Worm (Caenorhabditis elegans) whole organism, L1 larva: ENCODE measurements around the gene col-139.

ENCODE experiments used
- C34B4.2 ChIP-seq: sonication (generic microtip); optimal IDR thresholded peaks from 2 replicates; lab custom pipeline; 2017; ENCODE audit warnings: mild to moderate bottlenecking, missing genetic modification characterization, missing compliant biosample characterization
- blmp-1 ChIP-seq: fragments of 150-350 bp; optimal IDR thresholded peaks from 2 replicates; lab custom pipeline; 2014; ENCODE audit warnings: missing biosample characterization, missing genetic modification characterization
- ceh-63 ChIP-seq: fragments of 200-800 bp; sonication (Bioruptor generic); optimal IDR thresholded peaks from 2 replicates; lab custom pipeline; 2018; ENCODE audit warnings: mild to moderate bottlenecking, missing genetic modification characterization, missing compliant biosample characterization
- ces-1 ChIP-seq: fragments of 150-350 bp; optimal IDR thresholded peaks from 2 replicates; lab custom pipeline; 2014; ENCODE audit warnings: missing biosample characterization, missing genetic modification reagents, missing genetic modification characterization
- dpl-1 ChIP-seq, 3 experiments: fragments of 150-350 bp in 2 of 3; sonication (generic microtip) in 1 of 3; optimal IDR thresholded peaks; 2 replicates each; lab custom pipeline; 2014 to 2017; ENCODE audit warnings: missing biosample characterization in 3 of 3, missing genetic modification characterization in 3 of 3, missing genetic modification reagents in 3 of 3
- efl-1 ChIP-seq, 4 experiments: fragments of 150-350 bp; optimal IDR thresholded peaks in 3 of 4; peaks in 1 of 4; 1 replicate in 1 of 4; 2 replicates in 3 of 4; lab custom pipeline; 2014; ENCODE audit warnings: missing biosample characterization in 2 of 4, missing genetic modification characterization in 2 of 4, missing genetic modification reagents in 2 of 4
- elt-2 ChIP-seq: sonication (generic microtip); optimal IDR thresholded peaks from 2 replicates; lab custom pipeline; 2016; ENCODE audit warnings: missing genetic modification characterization, mild to moderate bottlenecking, inconsistent platforms, missing compliant biosample characterization, missing genetic modification reagents
- elt-3 ChIP-seq, 6 experiments: fragments of 150-350 bp in 1 of 6; sonication (generic microtip); optimal IDR thresholded peaks; 2 replicates each; lab custom pipeline; 2017 to 2018; ENCODE audit warnings: missing biosample characterization in 6 of 6, missing genetic modification characterization in 6 of 6, inconsistent platforms in 1 of 6
- ets-5 ChIP-seq: fragments of 200-800 bp; sonication (Bioruptor generic); IDR thresholded peaks from 2 replicates; pipeline ENCODE4 v1.3.6; 2022; ENCODE audit warnings: missing genetic modification characterization, missing compliant biosample characterization
- fkh-10 ChIP-seq: sonication (generic microtip); optimal IDR thresholded peaks from 2 replicates; lab custom pipeline; 2017; ENCODE audit warnings: missing biosample characterization, missing genetic modification reagents, missing genetic modification characterization
- fos-1 ChIP-seq: fragments of 150-350 bp; optimal IDR thresholded peaks from 2 replicates; lab custom pipeline; 2014; ENCODE audit warnings: missing biosample characterization, missing genetic modification characterization
- hpl-2 ChIP-seq: fragments of 150-350 bp; optimal IDR thresholded peaks from 2 replicates; lab custom pipeline; 2014; ENCODE audit warnings: missing biosample characterization, missing genetic modification reagents, missing genetic modification characterization
- irx-1 ChIP-seq: sonication (generic microtip); optimal IDR thresholded peaks from 2 replicates; lab custom pipeline; 2016; ENCODE audit warnings: missing genetic modification characterization, missing compliant biosample characterization
- isw-1 ChIP-seq: fragments of 200-800 bp; sonication (Bioruptor generic); IDR thresholded peaks from 2 replicates; pipeline ENCODE4 v1.3.6; 2022; ENCODE audit warnings: missing genetic modification characterization, missing compliant biosample characterization
- jun-1 ChIP-seq: fragments of 150-350 bp; optimal IDR thresholded peaks from 2 replicates; lab custom pipeline; 2014; ENCODE audit warnings: missing biosample characterization, missing genetic modification reagents, missing genetic modification characterization
- lin-13 ChIP-seq: fragments of 150-350 bp; optimal IDR thresholded peaks from 2 replicates; lab custom pipeline; 2014; ENCODE audit warnings: missing biosample characterization, missing genetic modification reagents, missing genetic modification characterization
- lin-14 ChIP-seq: fragments of 200-800 bp; sonication (Bioruptor generic); optimal IDR thresholded peaks from 2 replicates; lab custom pipeline; 2018; ENCODE audit warnings: mild to moderate bottlenecking, missing genetic modification characterization, moderate library complexity, missing compliant biosample characterization
- lsy-2 ChIP-seq, 2 experiments: fragments of 150-350 bp; optimal IDR thresholded peaks; 2 replicates each; lab custom pipeline; 2014; ENCODE audit warnings: missing biosample characterization in 2 of 2, missing genetic modification characterization in 2 of 2
- mab-9 ChIP-seq: fragments of 200-800 bp; sonication (Bioruptor generic); IDR thresholded peaks from 2 replicates; pipeline ENCODE4 v1.3.6; 2022; ENCODE audit warnings: missing genetic modification reagents, missing genetic modification characterization, missing compliant biosample characterization
- mdl-1 ChIP-seq, 2 experiments: fragments of 150-350 bp; optimal IDR thresholded peaks; 2 replicates each; lab custom pipeline; 2014 to 2017; ENCODE audit warnings: missing biosample characterization in 2 of 2, missing genetic modification characterization in 2 of 2, inconsistent platforms in 1 of 2
- mep-1 ChIP-seq: fragments of 150-350 bp; optimal IDR thresholded peaks from 2 replicates; lab custom pipeline; 2014; ENCODE audit warnings: missing biosample characterization, missing genetic modification characterization
- nhr-11 ChIP-seq: fragments of 150-350 bp; optimal IDR thresholded peaks from 2 replicates; lab custom pipeline; 2014; ENCODE audit warnings: missing biosample characterization, missing genetic modification characterization
- nhr-12 ChIP-seq: sonication (generic microtip); optimal IDR thresholded peaks from 2 replicates; lab custom pipeline; 2017; ENCODE audit warnings: missing biosample characterization, missing genetic modification characterization
- nhr-19 ChIP-seq: fragments of 200-800 bp; sonication (Bioruptor generic); conservative IDR thresholded peaks from 2 replicates; pipeline ENCODE4 v1.3.6; 2022; ENCODE audit warnings: missing genetic modification characterization, missing compliant biosample characterization
- nhr-47 ChIP-seq: sonication (generic microtip); optimal IDR thresholded peaks from 2 replicates; lab custom pipeline; 2016; ENCODE audit warnings: mild to moderate bottlenecking, missing genetic modification characterization, moderate library complexity, missing compliant biosample characterization
- nhr-71 ChIP-seq: sonication (generic microtip); optimal IDR thresholded peaks from 2 replicates; lab custom pipeline; 2016; ENCODE audit warnings: mild to moderate bottlenecking, missing genetic modification characterization, moderate library complexity, missing compliant biosample characterization
- nhr-76 ChIP-seq: sonication (generic microtip); optimal IDR thresholded peaks from 2 replicates; lab custom pipeline; 2017; ENCODE audit warnings: missing biosample characterization, missing genetic modification characterization
- nhr-77 ChIP-seq: fragments of 150-350 bp; optimal IDR thresholded peaks from 2 replicates; lab custom pipeline; 2014; ENCODE audit warnings: missing biosample characterization, missing genetic modification characterization
- nhr-85 ChIP-seq: sonication (generic microtip); peaks from one replicate; lab custom pipeline; 2016; ENCODE audit warnings: missing genetic modification characterization, inconsistent platforms, missing compliant biosample characterization
- pax-3 ChIP-seq: fragments of 200-800 bp; sonication (Bioruptor generic); optimal IDR thresholded peaks from 2 replicates; lab custom pipeline; 2018; ENCODE audit warnings: mild to moderate bottlenecking, missing genetic modification characterization, moderate library complexity, missing compliant biosample characterization
- skn-1 ChIP-seq: fragments of 150-350 bp; optimal IDR thresholded peaks from 2 replicates; lab custom pipeline; 2014; ENCODE audit warnings: missing biosample characterization, missing genetic modification characterization
- snu-23 ChIP-seq: sonication (generic microtip); optimal IDR thresholded peaks from 2 replicates; lab custom pipeline; 2016; ENCODE audit warnings: missing genetic modification characterization, missing compliant biosample characterization
- sox-4 ChIP-seq: sonication (generic microtip); optimal IDR thresholded peaks from 2 replicates; lab custom pipeline; 2016; ENCODE audit warnings: missing genetic modification characterization, missing compliant biosample characterization
- tbx-2 ChIP-seq: sonication (generic microtip); optimal IDR thresholded peaks from 2 replicates; lab custom pipeline; 2016; ENCODE audit warnings: missing genetic modification characterization, missing compliant biosample characterization
- unc-30 ChIP-seq: sonication (generic microtip); optimal IDR thresholded peaks from 2 replicates; lab custom pipeline; 2017; ENCODE audit warnings: missing biosample characterization, missing genetic modification characterization
- unc-86 ChIP-seq: sonication (generic microtip); optimal IDR thresholded peaks from 2 replicates; lab custom pipeline; 2016; ENCODE audit warnings: missing genetic modification characterization, missing compliant biosample characterization
- zip-4 ChIP-seq: fragments of 200-800 bp; sonication (Bioruptor generic); optimal IDR thresholded peaks from 2 replicates; lab custom pipeline; 2018; ENCODE audit warnings: mild to moderate bottlenecking, missing genetic modification characterization, moderate library complexity, missing compliant biosample characterization
- ztf-11 ChIP-seq, 2 experiments: sonication (generic microtip); optimal IDR thresholded peaks; 2 replicates each; lab custom pipeline; 2016 to 2017; ENCODE audit warnings: missing genetic modification characterization in 2 of 2, missing biosample characterization in 1 of 2, missing compliant biosample characterization in 1 of 2

col-139 gene

DNA sequence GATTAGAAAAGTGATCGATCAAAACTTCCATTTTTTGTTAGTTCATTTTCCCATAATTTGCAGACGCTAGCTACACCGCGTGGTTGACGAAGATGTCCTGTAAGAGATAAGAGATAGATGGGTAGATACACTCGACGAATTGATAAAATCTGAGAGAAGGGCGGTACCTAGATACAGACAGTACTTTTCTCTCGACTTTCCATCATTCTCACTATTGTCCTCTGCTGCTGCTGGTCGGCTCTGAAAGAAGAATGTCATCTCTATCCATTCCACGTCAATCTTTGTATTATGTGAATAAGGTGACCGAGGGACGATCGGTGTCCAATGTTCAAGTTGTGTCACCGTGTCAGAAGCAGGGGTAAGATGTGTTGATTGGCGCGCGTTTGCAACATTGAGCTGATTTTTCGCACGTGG, 25.2 kb downstream of the col-139 start, which contains the start of gene pmt-2 (continued):
- TF ChIP-seq ces-1 (GFP tag; lab: Kevin White, UChicago) (no peak), jun-1 (tag; lab: Kevin White, UChicago) (no peak), tbx-2 (tag; lab: Kevin White, UChicago) (no peak), unc-30 (tag; lab: Kevin White, UChicago) (no peak), elt-3 (tag; optimal IDR thresholded peaks at IDR 0.05; lab: Kevin White, UChicago) (peak; percentile 9 to 77 (median 52)), lin-13 (GFP tag; lab: Kevin White, UChicago) (no peak), mab-9 (GFP tag; lab: Robert Waterston, UW) (no peak), nhr-47 (peak; percentile 31), ztf-11 (tag; optimal IDR thresholded peaks at IDR 0.05; lab: Kevin White, UChicago) (no peak), mdl-1 (tag; optimal IDR thresholded peaks at IDR 0.05; lab: Kevin White, UChicago) (no peak), unc-86 (tag; lab: Kevin White, UChicago) (no peak), mep-1 (tag; lab: Kevin White, UChicago) (peak; percentile 20), nhr-71 (tag; lab: Kevin White, UChicago) (peak; percentile 68), pax-3 (tag; lab: Kevin White, UChicago) (no peak), nhr-19 (no peak), skn-1 (tag; lab: Kevin White, UChicago) (no peak), nhr-77 (no peak), snu-23 (GFP tag; lab: Kevin White, UChicago) (peak; percentile 54), isw-1 (no peak), C34B4.2 (no peak), lin-14 (GFP tag; lab: Kevin White, UChicago) (peak; percentile 79), ceh-63 (no peak), blmp-1 (tag; lab: Kevin White, UChicago) (peak; percentile 90), nhr-85 (peak; percentile 95), irx-1 (tag; lab: Kevin White, UChicago) (no peak), fos-1 (tag; lab: Kevin White, UChicago) (no peak), nhr-11 (no peak), nhr-12 (tag; lab: Kevin White, UChicago) (no peak), elt-2 (peak; percentile 17), ets-5 (GFP tag; lab: Robert Waterston, UW) (no peak)

ce11 chrV:4626344-4626743, 27.4 kb downstream of the col-139 start:
- TF ChIP-seq lsy-2 (tag; optimal IDR thresholded peaks at IDR 0.05; lab: Kevin White, UChicago) (no peak), fkh-10 (GFP tag; lab: Kevin White, UChicago) (peak; percentile 54), sox-4 (tag; lab: Kevin White, UChicago) (no peak), fos-1 (tag; lab: Kevin White, UChicago) (no peak), zip-4 (no peak)

DNA sequence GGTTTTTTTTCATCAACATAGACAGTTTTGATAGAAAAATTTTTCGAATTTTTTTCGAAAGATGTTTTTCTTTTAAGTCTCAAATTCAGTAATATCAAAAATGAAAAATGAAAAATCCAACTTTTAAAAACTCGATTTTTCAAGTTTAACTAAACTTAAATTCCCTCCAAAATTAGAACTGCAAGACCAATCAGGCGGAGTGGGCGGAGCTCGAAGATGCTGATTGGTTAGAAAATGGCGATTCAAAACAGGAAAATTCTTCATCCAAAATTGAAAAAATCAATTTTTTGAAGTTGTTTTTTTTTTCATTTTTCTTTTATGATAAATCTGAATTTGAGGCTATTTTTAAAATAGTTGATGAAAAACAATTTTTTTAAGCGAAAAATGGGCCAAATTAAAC, 29.1 kb downstream of the col-139 start:
- TF ChIP-seq efl-1 (optimal IDR thresholded peaks at IDR 0.05; lab: Kevin White, UChicago) (peak in 1 of 2 experiments; percentile 15), efl-1 (GFP tag; optimal IDR thresholded peaks at IDR 0.05 in 1 of 2; lab: Kevin White, UChicago) (peak in 1 of 2 experiments; percentile 27), nhr-76 (tag; lab: Kevin White, UChicago) (no peak), nhr-12 (tag; lab: Kevin White, UChicago) (no peak), dpl-1 (GFP tag; optimal IDR thresholded peaks at IDR 0.05; lab: Kevin White, UChicago) (peak in 1 of 3 experiments; percentile 18)

DNA sequence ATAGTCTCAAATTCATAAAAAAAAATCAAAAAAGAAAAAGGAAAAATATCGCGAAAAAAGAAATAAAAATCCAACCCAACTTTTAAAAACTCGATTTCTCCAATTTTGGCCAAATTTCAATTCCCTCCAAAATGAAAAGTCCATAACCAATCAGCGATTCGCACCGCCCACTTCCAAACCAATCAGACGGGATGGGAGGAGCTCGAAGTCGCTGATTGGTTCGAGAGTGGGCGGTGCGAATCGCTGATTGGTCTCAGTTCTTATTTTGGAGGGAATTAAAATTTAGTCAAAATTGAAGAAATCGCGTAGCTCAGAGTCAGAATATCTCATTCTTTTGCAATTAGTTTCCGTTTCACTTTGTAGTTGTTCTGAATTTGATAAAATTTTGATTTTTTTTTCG, 30.2 kb downstream of the col-139 start:
- TF ChIP-seq hpl-2 (GFP tag; lab: Kevin White, UChicago) = no peak
- no peak for TF ChIP-seq efl-1 (optimal IDR thresholded peaks at IDR 0.05; lab: Kevin White, UChicago)
- TF ChIP-seq efl-1 (GFP tag; optimal IDR thresholded peaks at IDR 0.05 in 1 of 2; lab: Kevin White, UChicago) = peak; percentile 14 to 24
